Worm (Caenorhabditis elegans): Measurements from ENCODE around the gene srh-141.

srh-141 gene

DNA sequence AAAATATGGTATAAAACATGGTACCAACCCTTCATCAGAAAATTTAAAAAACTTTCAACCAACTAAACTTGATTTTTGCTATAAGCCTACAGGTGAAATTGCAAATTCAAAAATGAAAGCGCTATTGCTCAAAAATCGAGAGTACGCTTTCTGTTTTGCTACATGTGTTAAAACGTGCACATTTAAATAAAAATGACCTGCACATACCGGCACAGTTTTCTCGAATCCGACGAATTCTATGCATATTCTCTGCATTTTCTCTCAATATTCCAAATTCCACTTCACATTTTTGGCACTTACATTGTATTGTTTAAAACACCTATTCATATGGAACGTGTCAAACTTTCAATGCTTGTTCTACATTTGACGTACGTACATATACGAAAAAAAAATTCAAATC, 33.2 kb upstream of the srh-141 start, which contains the start of gene srh-145 (continued):
- TF ChIP-seq daf-16 (GFP tag; optimal IDR thresholded peaks at IDR 0.05), result no peak
- TF ChIP-seq daf-16 (tag; optimal IDR thresholded peaks at IDR 0.05), result no peak
- TF ChIP-seq skn-1 (tag; optimal IDR thresholded peaks at IDR 0.05), result no peak
- no peak for TF ChIP-seq lin-1 (GFP tag; IDR thresholded peaks at IDR 0.05)
- no peak for TF ChIP-seq snpc-1.2 (GFP tag; IDR thresholded peaks at IDR 0.05)
- TF ChIP-seq dmd-9 (GFP tag; IDR thresholded peaks at IDR 0.05), result no peak
- no peak for TF ChIP-seq lin-29 (GFP tag; IDR thresholded peaks at IDR 0.05)
- TF ChIP-seq dpl-1 (GFP tag; optimal IDR thresholded peaks at IDR 0.05), result no peak

ce11 chrV:16417014-16417413, 26.7 kb upstream of the srh-141 start, which contains the start of gene str-55:
str-55 (minus strand) TSS chrV:16417114.
- TF ChIP-seq nhr-77 (tag; optimal IDR thresholded peaks at IDR 0.05) (no peak), snpc-1.2 (GFP tag; IDR thresholded peaks at IDR 0.05) (no peak), dmd-8 (GFP tag; IDR thresholded peaks at IDR 0.05) (no peak), ces-1 (GFP tag; optimal IDR thresholded peaks at IDR 0.05) (no peak), zfp-2 (tag; optimal IDR thresholded peaks at IDR 0.05) (no peak), duxl-1 (tag; optimal IDR thresholded peaks at IDR 0.05; ENCODE audit: poor library complexity) (no peak), fkh-10 (GFP tag; optimal IDR thresholded peaks at IDR 0.05) (no peak), lin-39 (tag; optimal IDR thresholded peaks at IDR 0.05) (no peak), tag-97 (GFP tag; IDR thresholded peaks at IDR 0.05) (no peak), hif-1 (tag; optimal IDR thresholded peaks at IDR 0.05) (no peak), F49E8.2 (tag; optimal IDR thresholded peaks at IDR 0.05; ENCODE audit: borderline replicate concordance) (no peak), ceh-20 (GFP tag; IDR thresholded peaks at IDR 0.05) (no peak), R02D3.7 (tag; optimal IDR thresholded peaks at IDR 0.05) (no peak), mep-1 (tag; optimal IDR thresholded peaks at IDR 0.05) (no peak)

DNA sequence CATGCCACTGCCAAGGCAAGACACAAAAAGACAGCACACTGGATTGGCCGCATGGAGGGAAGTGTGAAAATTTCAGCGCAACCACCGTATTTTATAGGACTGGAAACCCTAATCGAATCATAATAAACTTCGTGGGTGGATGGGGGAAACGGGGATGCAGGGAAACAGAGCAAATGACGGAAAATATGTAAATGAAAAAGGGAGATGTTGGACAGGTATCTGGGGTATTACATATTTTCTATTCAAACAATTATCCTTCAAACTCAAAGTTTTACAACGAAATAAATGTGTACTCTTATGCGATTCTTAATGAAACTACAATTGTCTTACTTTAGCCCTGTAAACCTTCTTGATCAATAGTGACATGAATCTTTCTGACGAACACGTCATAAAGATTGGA, 24.0 kb upstream of the srh-141 start, which contains the start of gene F26D2.16:
TSS of gene F26D2.16 (minus strand) at position 101 of the 400 bp plus-strand sequence.
- TF ChIP-seq T20F7.1 (GFP tag; optimal IDR thresholded peaks at IDR 0.05) (no peak), madf-5 (GFP tag; IDR thresholded peaks at IDR 0.05) (no peak), aha-1 (tag) (peak; percentile 81), F26F4.8 (GFP tag; conservative IDR thresholded peaks at IDR 0.05) (no peak), ZK337.2 (GFP tag; IDR thresholded peaks at IDR 0.05) (no peak), snpc-1.2 (GFP tag; IDR thresholded peaks at IDR 0.05) (no peak)

ce11 chrV:16420696-16421095, 23.0 kb upstream of the srh-141 start, which contains the start of gene srw-48:
srw-48 (plus strand) TSS chrV:16420996.
- TF ChIP-seq daf-16 (GFP tag; optimal IDR thresholded peaks at IDR 0.05) (no peak), daf-16 (tag; optimal IDR thresholded peaks at IDR 0.05) (no peak)

DNA sequence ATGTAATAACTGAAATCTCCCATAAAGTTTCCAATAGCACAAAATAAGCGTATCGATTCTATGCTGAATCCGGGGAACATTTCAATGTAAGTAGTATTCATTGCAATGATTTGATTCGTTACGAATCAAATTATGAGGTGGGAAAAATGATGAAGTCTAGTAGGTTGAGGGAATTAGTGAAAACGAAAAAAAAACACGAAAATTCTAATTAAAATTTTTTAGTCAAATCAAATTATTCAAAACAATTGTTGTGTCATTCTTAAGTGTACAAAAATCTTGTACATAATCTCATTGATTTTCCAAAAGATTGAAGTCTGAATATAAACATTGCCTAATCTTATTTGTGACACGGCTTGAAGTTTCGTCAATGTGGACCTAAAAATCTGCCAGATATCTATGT, 19.3 kb upstream of the srh-141 start, which contains the start of gene srw-29:
TSS of gene srw-29 (minus strand) at position 101 of the 400 bp plus-strand sequence.
- no peak for TF ChIP-seq dmd-6 (GFP tag; IDR thresholded peaks at IDR 0.05)
- no peak for TF ChIP-seq spr-3 (GFP tag; optimal IDR thresholded peaks at IDR 0.05)
- no peak for TF ChIP-seq zfp-2 (tag; optimal IDR thresholded peaks at IDR 0.05)
- no peak for TF ChIP-seq nhr-10 (tag; optimal IDR thresholded peaks at IDR 0.05)
- no peak for TF ChIP-seq aly-2 (tag; optimal IDR thresholded peaks at IDR 0.05)
- no peak for TF ChIP-seq ceh-32 (tag; optimal IDR thresholded peaks at IDR 0.05; ENCODE audit: poor library complexity)
- TF ChIP-seq gei-8 (GFP tag; optimal IDR thresholded peaks at IDR 0.05), result no peak
- no peak for TF ChIP-seq unc-130 (GFP tag; optimal IDR thresholded peaks at IDR 0.05)
- no peak for TF ChIP-seq tag-97 (GFP tag; IDR thresholded peaks at IDR 0.05)
- no peak for TF ChIP-seq mxl-2 (GFP tag; conservative IDR thresholded peaks at IDR 0.05)
- TF ChIP-seq nhr-111 (GFP tag; optimal IDR thresholded peaks at IDR 0.05), result no peak
- no peak for TF ChIP-seq attf-4 (tag; optimal IDR thresholded peaks at IDR 0.05)
